Worm (Caenorhabditis elegans) whole organism, young adult: ENCODE measurements around the gene him-14.
A peak's percentile ranks its signal among the peaks of the same experiment; 100 is the strongest.

Experiments used
- B0019.2 ChIP-seq: fragments of 200-800 bp; sonication (Bioruptor generic); conservative IDR thresholded peaks from 2 replicates; pipeline ENCODE4 v1.3.6; 2022; ENCODE audit warnings: missing genetic modification reagents, missing genetic modification characterization, missing compliant biosample characterization
- B0035.1 ChIP-seq: sonication (generic microtip); optimal IDR thresholded peaks from 2 replicates; lab custom pipeline; 2016; ENCODE audit warnings: missing genetic modification characterization, mild to moderate bottlenecking, missing compliant biosample characterization, missing genotype, missing genetic modification reagents
- C17E4.6 ChIP-seq: fragments of 200-800 bp; sonication (Bioruptor generic); IDR thresholded peaks from 2 replicates; pipeline ENCODE4 v1.3.6; 2022; ENCODE audit warnings: missing genetic modification reagents, missing genetic modification characterization, missing compliant biosample characterization
- D2030.7 ChIP-seq: fragments of 200-800 bp; sonication (Bioruptor generic); IDR thresholded peaks from 2 replicates; pipeline ENCODE4 v1.3.6; 2022; ENCODE audit warnings: missing genetic modification reagents, missing genetic modification characterization, missing compliant biosample characterization
- F10E7.11 ChIP-seq: sonication (generic microtip); optimal IDR thresholded peaks from 2 replicates; lab custom pipeline; 2017; ENCODE audit warnings: mild to moderate bottlenecking, missing genetic modification characterization, moderate library complexity, missing compliant biosample characterization
- F23B12.7 ChIP-seq: sonication (generic microtip); optimal IDR thresholded peaks from 2 replicates; lab custom pipeline; 2017; ENCODE audit warnings: missing genetic modification characterization, mild to moderate bottlenecking, missing compliant biosample characterization, antibody characterized with exemption, moderate library complexity; ENCODE audit not compliant: insufficient read depth
- F33H1.4 ChIP-seq: fragments of 200-800 bp; sonication (Bioruptor generic); IDR thresholded peaks from 2 replicates; pipeline ENCODE4 v1.3.6; 2022; ENCODE audit warnings: missing genetic modification reagents, missing genetic modification characterization, missing compliant biosample characterization
- F39B2.1 ChIP-seq: fragments of 200-800 bp; sonication (Bioruptor generic); IDR thresholded peaks from 2 replicates; pipeline ENCODE4 v1.3.6; 2022; ENCODE audit warnings: missing genetic modification reagents, missing genetic modification characterization, missing compliant biosample characterization
- F52B5.7 ChIP-seq: sonication (generic microtip); optimal IDR thresholded peaks from 2 replicates; lab custom pipeline; 2016; ENCODE audit warnings: mild to moderate bottlenecking, missing genetic modification characterization, missing compliant biosample characterization
- F55B11.4 ChIP-seq: sonication (generic microtip); optimal IDR thresholded peaks from 2 replicates; lab custom pipeline; 2016; ENCODE audit warnings: missing compliant biosample characterization, missing genetic modification characterization, borderline replicate concordance; ENCODE audit not compliant: insufficient read depth
- F57A8.1 ChIP-seq: fragments of 200-800 bp; sonication (Bioruptor generic); optimal IDR thresholded peaks from 2 replicates; lab custom pipeline; 2018; ENCODE audit warnings: mild to moderate bottlenecking, missing genetic modification characterization, moderate library complexity, missing compliant biosample characterization
- F57C9.4 ChIP-seq: sonication (generic microtip); optimal IDR thresholded peaks from 2 replicates; lab custom pipeline; 2017; ENCODE audit warnings: mild to moderate bottlenecking, missing genetic modification characterization, missing compliant biosample characterization
- T07F8.4 ChIP-seq: sonication (generic microtip); optimal IDR thresholded peaks from 2 replicates; lab custom pipeline; 2016; ENCODE audit warnings: mild to moderate bottlenecking, missing genetic modification characterization, moderate library complexity, missing compliant biosample characterization
- Y67H2A.10 ChIP-seq: fragments of 200-800 bp; sonication (Bioruptor generic); conservative IDR thresholded peaks from 2 replicates; pipeline ENCODE4 v1.3.6; 2022; ENCODE audit warnings: missing genetic modification reagents, missing genetic modification characterization, missing compliant biosample characterization
- ZK185.1 ChIP-seq: sonication (generic microtip); optimal IDR thresholded peaks from 2 replicates; lab custom pipeline; 2016; ENCODE audit warnings: mild to moderate bottlenecking, missing genetic modification characterization, missing compliant biosample characterization; ENCODE audit not compliant: poor library complexity, severe bottlenecking
- akir-1 ChIP-seq: fragments of 200-800 bp; sonication (Bioruptor generic); optimal IDR thresholded peaks from 2 replicates; lab custom pipeline; 2018; ENCODE audit warnings: mild to moderate bottlenecking, missing genetic modification characterization, moderate library complexity, missing compliant biosample characterization
- attf-3 ChIP-seq: fragments of 200-800 bp; sonication (Bioruptor generic); conservative IDR thresholded peaks from 2 replicates; pipeline ENCODE4 v1.3.6; 2022; ENCODE audit warnings: missing genetic modification reagents, missing genetic modification characterization, missing compliant biosample characterization
- bed-1 ChIP-seq: fragments of 200-800 bp; sonication (Bioruptor generic); IDR thresholded peaks from 2 replicates; pipeline ENCODE4 v1.3.6; 2022; ENCODE audit warnings: missing genetic modification reagents, missing genetic modification characterization, missing compliant biosample characterization
- ccch-3 ChIP-seq: fragments of 200-800 bp; sonication (Bioruptor generic); optimal IDR thresholded peaks from 2 replicates; lab custom pipeline; 2018; ENCODE audit warnings: mild to moderate bottlenecking, missing genetic modification characterization, missing compliant biosample characterization
- ceh-58 ChIP-seq: fragments of 200-800 bp; sonication (Bioruptor generic); IDR thresholded peaks from 2 replicates; pipeline ENCODE4 v1.3.6; 2022; ENCODE audit warnings: missing genetic modification characterization, missing compliant biosample characterization
- ceh-79 ChIP-seq: sonication (generic microtip); optimal IDR thresholded peaks from 2 replicates; lab custom pipeline; 2017; ENCODE audit warnings: mild to moderate bottlenecking, missing genetic modification characterization, missing compliant biosample characterization
- ceh-91 ChIP-seq: fragments of 200-800 bp; sonication (Bioruptor generic); IDR thresholded peaks from 2 replicates; pipeline ENCODE4 v1.3.6; 2022; ENCODE audit warnings: missing genetic modification reagents, missing genetic modification characterization, missing compliant biosample characterization
- dpff-1 ChIP-seq: sonication (generic microtip); optimal IDR thresholded peaks from 2 replicates; lab custom pipeline; 2017; ENCODE audit warnings: mild to moderate bottlenecking, missing genetic modification characterization, missing compliant biosample characterization
- egrh-3 ChIP-seq: fragments of 200-800 bp; sonication (Bioruptor generic); IDR thresholded peaks from 2 replicates; pipeline ENCODE4 v1.3.6; 2022; ENCODE audit warnings: missing genetic modification reagents, missing genetic modification characterization, missing compliant biosample characterization
- gei-17 ChIP-seq: fragments of 200-800 bp; sonication (Bioruptor generic); optimal IDR thresholded peaks from 2 replicates; lab custom pipeline; 2018; ENCODE audit warnings: mild to moderate bottlenecking, missing genetic modification characterization, missing compliant biosample characterization
- him-1 ChIP-seq: sonication (generic microtip); optimal IDR thresholded peaks from 2 replicates; lab custom pipeline; 2016; ENCODE audit warnings: missing genotype, missing genetic modification reagents, missing genetic modification characterization, missing compliant biosample characterization
- lag-1 ChIP-seq: fragments of 200-800 bp; sonication (Bioruptor generic); IDR thresholded peaks from 2 replicates; pipeline ENCODE4 v1.3.6; 2022; ENCODE audit warnings: missing genetic modification reagents, missing genetic modification characterization, missing compliant biosample characterization
- lin-26 ChIP-seq: fragments of 200-800 bp; sonication (Bioruptor generic); IDR thresholded peaks from 2 replicates; pipeline ENCODE4 v1.3.6; 2022; ENCODE audit warnings: missing genetic modification reagents, missing genetic modification characterization, missing compliant biosample characterization
- lin-40 ChIP-seq: sonication (generic microtip); optimal IDR thresholded peaks from 2 replicates; lab custom pipeline; 2016; ENCODE audit warnings: missing genetic modification characterization, mild to moderate bottlenecking, missing compliant biosample characterization, missing genotype, missing genetic modification reagents
- lin-54 ChIP-seq: fragments of 200-800 bp; sonication (Bioruptor generic); optimal IDR thresholded peaks from 2 replicates; lab custom pipeline; 2018; ENCODE audit warnings: mild to moderate bottlenecking, missing genetic modification characterization, missing compliant biosample characterization
- lsl-1 ChIP-seq: fragments of 200-800 bp; sonication (Bioruptor generic); optimal IDR thresholded peaks from 2 replicates; lab custom pipeline; 2018; ENCODE audit warnings: mild to moderate bottlenecking, missing genetic modification characterization, moderate library complexity, missing compliant biosample characterization
- lsy-27 ChIP-seq: sonication (generic microtip); optimal IDR thresholded peaks from 2 replicates; lab custom pipeline; 2017; ENCODE audit warnings: missing genetic modification characterization, mild to moderate bottlenecking, missing compliant biosample characterization, antibody characterized with exemption, missing genotype, borderline replicate concordance; ENCODE audit not compliant: insufficient read depth
- madf-3 ChIP-seq: fragments of 200-800 bp; sonication (Bioruptor generic); IDR thresholded peaks from 2 replicates; pipeline ENCODE4 v1.3.6; 2022; ENCODE audit warnings: missing genetic modification reagents, missing genetic modification characterization, missing compliant biosample characterization
- madf-8 ChIP-seq: fragments of 200-800 bp; sonication (Bioruptor generic); conservative IDR thresholded peaks from 2 replicates; pipeline ENCODE4 v1.3.6; 2022; ENCODE audit warnings: missing genetic modification reagents, missing genetic modification characterization, missing compliant biosample characterization
- mel-28 ChIP-seq: sonication (generic microtip); optimal IDR thresholded peaks from 2 replicates; lab custom pipeline; 2016; ENCODE audit warnings: borderline replicate concordance, mild to moderate bottlenecking, missing genetic modification characterization, missing compliant biosample characterization
- nfya-2 ChIP-seq: fragments of 200-800 bp; sonication (Bioruptor generic); IDR thresholded peaks from 2 replicates; pipeline ENCODE4 v1.3.6; 2022; ENCODE audit warnings: missing genetic modification reagents, missing genetic modification characterization, missing compliant biosample characterization
- rec-8 ChIP-seq, 2 experiments: sonication (generic microtip); optimal IDR thresholded peaks; 2 replicates each; lab custom pipeline; 2016; ENCODE audit warnings: mild to moderate bottlenecking in 2 of 2, missing genetic modification characterization in 2 of 2, missing genetic modification reagents in 2 of 2, missing genotype in 2 of 2, missing biosample characterization in 1 of 2, missing compliant biosample characterization in 1 of 2, moderate library complexity in 1 of 2
- repo-1 ChIP-seq: sonication (generic microtip); optimal IDR thresholded peaks from 2 replicates; lab custom pipeline; 2017; ENCODE audit warnings: mild to moderate bottlenecking, missing genetic modification characterization, missing compliant biosample characterization
- somi-1 ChIP-seq: fragments of 200-800 bp; sonication (Bioruptor generic); optimal IDR thresholded peaks from 2 replicates; lab custom pipeline; 2018; ENCODE audit warnings: mild to moderate bottlenecking, missing genetic modification characterization, missing compliant biosample characterization
- tbp1 ChIP-seq: fragments of 200-800 bp; sonication (Bioruptor generic); optimal IDR thresholded peaks from 2 replicates; lab custom pipeline; 2018; ENCODE audit warnings: mild to moderate bottlenecking, missing genetic modification characterization, missing compliant biosample characterization
- tbx-9 ChIP-seq: sonication (generic microtip); optimal IDR thresholded peaks from 2 replicates; lab custom pipeline; 2016; ENCODE audit warnings: borderline replicate concordance, missing genetic modification characterization, inconsistent platforms, missing compliant biosample characterization
- xnd-1 ChIP-seq: sonication (generic microtip); optimal IDR thresholded peaks from 2 replicates; lab custom pipeline; 2016; ENCODE audit warnings: missing genotype, missing genetic modification reagents, missing genetic modification characterization, missing compliant biosample characterization
- ztf-26 ChIP-seq: sonication (generic microtip); optimal IDR thresholded peaks from 2 replicates; lab custom pipeline; 2017; ENCODE audit warnings: missing genetic modification characterization, missing compliant biosample characterization
- ztf-28 ChIP-seq: fragments of 200-800 bp; sonication (Bioruptor generic); IDR thresholded peaks from 2 replicates; pipeline ENCODE4 v1.3.6; 2022; ENCODE audit warnings: missing genetic modification reagents, missing genetic modification characterization, missing compliant biosample characterization

The him-14 gene

ce11 chrII:7104794-7105613, 35.2 kb upstream of the him-14 start, which contains the start of the genes farl-11 and rpl-33 (continued):
- peak; percentile 89 for TF ChIP-seq F23B12.7 (tag; lab: Kevin White, UChicago)
- no peak for TF ChIP-seq B0035.1 (tag; lab: Kevin White, UChicago)
- peak; percentile 99 for TF ChIP-seq attf-3 (GFP tag; lab: Robert Waterston, UW)
- no peak for TF ChIP-seq F57A8.1
- peak; percentile 25 for TF ChIP-seq lin-40 (tag; lab: Kevin White, UChicago)
- TF ChIP-seq D2030.7 (GFP tag; lab: Robert Waterston, UW), result no peak
- no peak for TF ChIP-seq tbx-9 (tag; lab: Kevin White, UChicago)
- TF ChIP-seq tbp1 (GFP tag; lab: Kevin White, UChicago), result peak; percentile 29
- TF ChIP-seq mel-28 (tag; lab: Kevin White, UChicago), result no peak
- TF ChIP-seq ceh-58 (GFP tag; lab: Robert Waterston, UW), result no peak
- TF ChIP-seq F39B2.1 (GFP tag; lab: Robert Waterston, UW), result no peak
- no peak for TF ChIP-seq dpff-1 (tag; lab: Kevin White, UChicago)
- no peak for TF ChIP-seq ccch-3 (GFP tag; lab: Kevin White, UChicago)
- no peak for TF ChIP-seq egrh-3
- TF ChIP-seq F52B5.7 (tag; lab: Kevin White, UChicago), result no peak
- no peak for TF ChIP-seq lin-26 (GFP tag; lab: Robert Waterston, UW)
- TF ChIP-seq F10E7.11 (tag; lab: Kevin White, UChicago), result no peak
- no peak for TF ChIP-seq lag-1
- TF ChIP-seq rec-8 (tag; optimal IDR thresholded peaks at IDR 0.05; lab: Kevin White, UChicago), result no peak
- no peak for TF ChIP-seq ztf-28 (GFP tag; lab: Robert Waterston, UW)
- TF ChIP-seq B0019.2 (GFP tag; lab: Robert Waterston, UW), result no peak
- no peak for TF ChIP-seq lsy-27 (tag; lab: Kevin White, UChicago)
- no peak for TF ChIP-seq Y67H2A.10 (GFP tag; lab: Robert Waterston, UW)
- no peak for TF ChIP-seq repo-1 (tag; lab: Kevin White, UChicago)
- peak; percentile 57 for TF ChIP-seq F33H1.4 (GFP tag; lab: Robert Waterston, UW)
- TF ChIP-seq lsl-1, result peak; percentile 73
- no peak for TF ChIP-seq madf-3 (GFP tag; lab: Robert Waterston, UW)
- no peak for TF ChIP-seq F57C9.4 (tag; lab: Kevin White, UChicago)
- no peak for TF ChIP-seq F55B11.4 (tag; lab: Kevin White, UChicago)
- TF ChIP-seq bed-1 (GFP tag; lab: Robert Waterston, UW), result no peak
- TF ChIP-seq C17E4.6 (GFP tag; lab: Robert Waterston, UW), result no peak
- no peak for TF ChIP-seq ztf-26 (tag; lab: Kevin White, UChicago)
- no peak for TF ChIP-seq ceh-91 (GFP tag; lab: Robert Waterston, UW)
- TF ChIP-seq nfya-2 (GFP tag; lab: Robert Waterston, UW), result no peak
- peak; percentile 37 for TF ChIP-seq ZK185.1 (tag; lab: Kevin White, UChicago)
- TF ChIP-seq akir-1, result no peak
- peak; percentile 31 for TF ChIP-seq lin-54
- TF ChIP-seq gei-17 (GFP tag; lab: Kevin White, UChicago), result no peak
- no peak for TF ChIP-seq him-1
- TF ChIP-seq T07F8.4 (tag; lab: Kevin White, UChicago), result no peak
- no peak for TF ChIP-seq xnd-1 (tag; lab: Kevin White, UChicago)
- no peak for TF ChIP-seq madf-8 (GFP tag; lab: Robert Waterston, UW)
- TF ChIP-seq somi-1 (GFP tag; lab: Kevin White, UChicago), result no peak
- no peak for TF ChIP-seq ceh-79 (tag; lab: Kevin White, UChicago)
